Fruit fly (Drosophila melanogaster) whole organism, wandering third instar larva: ENCODE data around the gene ndl.

Experiments
- CG9705 ChIP-seq: fragments of 200-800 bp; sonication (Bioruptor generic); optimal IDR thresholded peaks from 2 replicates; lab custom pipeline; 2018; ENCODE audit warnings: missing biosample characterization, mild to moderate bottlenecking, missing genetic modification characterization
- GATAd ChIP-seq: sonication (Bioruptor generic); optimal IDR thresholded peaks from 2 replicates; lab custom pipeline; 2016; ENCODE audit warnings: missing biosample characterization, missing genetic modification characterization
- Rel ChIP-seq, 2 experiments: fragments of 200-800 bp; sonication (Bioruptor generic) in 1 of 2; optimal IDR thresholded peaks; 2 replicates in 1 of 2; 3 replicates in 1 of 2; lab custom pipeline; 2016 to 2019; ENCODE audit warnings: mild to moderate bottlenecking in 2 of 2, missing biosample characterization in 2 of 2, missing genetic modification characterization in 2 of 2, moderate library complexity in 1 of 2
- dmrt93B ChIP-seq: fragments of 200-800 bp; sonication (Bioruptor generic); optimal IDR thresholded peaks from 2 replicates; lab custom pipeline; 2018; ENCODE audit warnings: missing biosample characterization, mild to moderate bottlenecking, missing genetic modification characterization
- psq ChIP-seq: fragments of 200-800 bp; sonication (Bioruptor generic); optimal IDR thresholded peaks from 3 replicates; lab custom pipeline; 2017; ENCODE audit warnings: missing biosample characterization, mild to moderate bottlenecking, missing genetic modification characterization, moderate library complexity

DNA sequence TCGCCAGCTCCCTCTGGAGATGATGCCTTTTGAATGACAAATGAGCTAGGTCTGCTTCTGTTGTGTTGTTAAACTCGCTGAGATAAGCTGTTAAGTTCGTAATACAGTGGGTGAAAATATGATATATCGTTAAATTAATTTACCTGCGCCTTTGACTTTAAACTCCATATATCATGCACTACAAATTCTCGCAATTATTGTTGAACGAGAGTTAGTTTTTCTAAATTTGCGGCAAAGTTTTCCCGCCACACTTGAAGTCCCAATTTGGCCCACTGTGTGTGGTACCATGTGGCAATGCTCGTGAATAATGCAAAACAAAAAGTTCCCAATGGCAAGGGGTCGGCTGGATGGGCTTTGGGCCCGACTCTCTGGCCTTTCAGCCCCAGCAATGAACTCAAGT lies 26.5 kb downstream of the ndl start:
- TF ChIP-seq Rel (GFP tag; optimal IDR thresholded peaks at IDR 0.05; lab: Kevin White, UChicago) (no peak), Rel (tag; optimal IDR thresholded peaks at IDR 0.05; lab: Kevin White, UChicago) (no peak), psq (GFP tag; lab: Kevin White, UChicago) (no peak), CG9705 (GFP tag; lab: Kevin White, UChicago) (no peak), dmrt93B (GFP tag; lab: Kevin White, UChicago) (peak; percentile 23), GATAd (no peak)
